Worm (Caenorhabditis elegans) whole organism, L4/young adult: Measurements from ENCODE around the gene mdh-1.

ENCODE experiments used
- dao-5 ChIP-seq: sonication (generic microtip); optimal IDR thresholded peaks from 2 replicates; lab custom pipeline; 2016; ENCODE audit warnings: missing genotype, missing genetic modification characterization, moderate library complexity, missing compliant biosample characterization
- him-1 ChIP-seq: sonication (generic microtip); optimal IDR thresholded peaks from 2 replicates; lab custom pipeline; 2016; ENCODE audit warnings: missing genotype, missing genetic modification reagents, missing genetic modification characterization, missing compliant biosample characterization

DNA sequence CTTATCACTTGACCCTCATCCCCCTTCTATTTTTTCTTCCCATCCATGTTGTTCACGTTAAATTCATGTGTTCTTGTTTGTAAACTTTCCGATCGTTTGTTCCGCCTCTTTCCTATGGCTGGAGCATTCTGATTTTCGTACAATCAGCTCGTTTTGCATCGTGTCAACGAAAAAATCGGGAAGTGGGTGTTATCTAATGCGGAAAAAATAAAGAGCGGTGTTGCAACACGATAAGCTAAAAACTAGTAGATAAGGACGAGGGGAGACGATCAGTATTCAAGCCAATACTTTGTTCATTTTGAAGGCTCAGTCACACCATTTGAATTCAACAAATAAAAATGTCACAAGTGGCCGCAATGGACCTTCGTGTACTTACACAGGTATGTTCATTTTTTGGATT is 8.4 kb upstream of the mdh-1 start, which contains the start of gene acs-1:
- TF ChIP-seq dao-5 (no peak), him-1 (tag; lab: Kevin White, UChicago) (no peak)
